Worm (Caenorhabditis elegans) whole organism, midembryonic: Measurements from ENCODE around the gene T25F10.3.

Source experiments
- T22C8.4 ChIP-seq: fragments of 200-800 bp; sonication (Bioruptor generic); IDR thresholded peaks from 2 replicates; pipeline ENCODE4 v1.3.6; 2022; ENCODE audit warnings: missing genetic modification characterization, missing compliant biosample characterization
- cog-1 ChIP-seq: sonication (generic microtip); optimal IDR thresholded peaks from 2 replicates; lab custom pipeline; 2016; ENCODE audit warnings: missing genetic modification characterization, missing compliant biosample characterization
- flt-1 ChIP-seq: fragments of 200-800 bp; sonication (Bioruptor generic); IDR thresholded peaks from 2 replicates; pipeline ENCODE4 v1.3.6; 2022; ENCODE audit warnings: missing genetic modification characterization, missing compliant biosample characterization
- klf-2 ChIP-seq: fragments of 200-800 bp; sonication (Bioruptor generic); conservative IDR thresholded peaks from 2 replicates; pipeline ENCODE4 v1.3.6; 2022; ENCODE audit warnings: missing genetic modification reagents, missing genetic modification characterization, missing compliant biosample characterization
- med-1 ChIP-seq: sonication (generic microtip); optimal IDR thresholded peaks from 2 replicates; lab custom pipeline; 2017; ENCODE audit warnings: missing genetic modification characterization, mild to moderate bottlenecking, missing compliant biosample characterization, antibody characterized with exemption, missing genetic modification reagents; ENCODE audit not compliant: insufficient read depth
- ref-1 ChIP-seq: fragments of 200-800 bp; sonication (Bioruptor generic); conservative IDR thresholded peaks from 2 replicates; pipeline ENCODE4 v1.3.6; 2022; ENCODE audit warnings: missing genetic modification reagents, missing genetic modification characterization, missing compliant biosample characterization
- tab-1 ChIP-seq: fragments of 200-800 bp; sonication (Bioruptor generic); IDR thresholded peaks from 2 replicates; pipeline ENCODE4 v1.3.6; 2022; ENCODE audit warnings: missing genetic modification characterization, missing compliant biosample characterization
- ztf-23 ChIP-seq: fragments of 200-800 bp; sonication (Bioruptor generic); IDR thresholded peaks from 2 replicates; pipeline ENCODE4 v1.3.6; 2022; ENCODE audit warnings: missing genetic modification reagents, missing genetic modification characterization, missing compliant biosample characterization
- ztf-29 ChIP-seq: fragments of 200-800 bp; sonication (Bioruptor generic); IDR thresholded peaks from 2 replicates; pipeline ENCODE4 v1.3.6; 2022; ENCODE audit warnings: missing genetic modification reagents, missing genetic modification characterization, missing compliant biosample characterization

T25F10.3 gene

ce11 chrV:6710462-6710861, 34.4 kb upstream of the T25F10.3 start, which contains the start of gene sna-1:
Gene sna-1, minus strand, starts transcription at chrV:6710679.
- no peak for TF ChIP-seq flt-1 (GFP tag; lab: Robert Waterston, UW)
- no peak for TF ChIP-seq ztf-29 (GFP tag; lab: Robert Waterston, UW)
- TF ChIP-seq T22C8.4 (GFP tag; lab: Robert Waterston, UW), result no peak
- no peak for TF ChIP-seq tab-1 (GFP tag; lab: Robert Waterston, UW)
- no peak for TF ChIP-seq ztf-23
- no peak for TF ChIP-seq ref-1 (GFP tag; lab: Robert Waterston, UW)
- no peak for TF ChIP-seq cog-1 (tag; lab: Kevin White, UChicago)
- no peak for TF ChIP-seq med-1 (GFP tag; lab: Kevin White, UChicago)
- no peak for TF ChIP-seq klf-2 (GFP tag; lab: Robert Waterston, UW)

ce11 chrV:6718232-6718631, 26.6 kb upstream of the T25F10.3 start, which contains the start of gene srg-30:
Gene srg-30, minus strand, starts transcription at chrV:6718332.
- TF ChIP-seq ztf-23 (no peak), cog-1 (tag; lab: Kevin White, UChicago) (no peak), tab-1 (GFP tag; lab: Robert Waterston, UW) (no peak), T22C8.4 (GFP tag; lab: Robert Waterston, UW) (no peak), med-1 (GFP tag; lab: Kevin White, UChicago) (no peak), ref-1 (GFP tag; lab: Robert Waterston, UW) (no peak), flt-1 (GFP tag; lab: Robert Waterston, UW) (no peak), klf-2 (GFP tag; lab: Robert Waterston, UW) (no peak), ztf-29 (GFP tag; lab: Robert Waterston, UW) (no peak)

ce11 chrV:6722378-6722777, 22.5 kb upstream of the T25F10.3 start, which contains the start of gene ZC487.2:
Gene ZC487.2, minus strand, starts transcription at chrV:6722478.
- TF ChIP-seq cog-1 (tag; lab: Kevin White, UChicago) (no peak), med-1 (GFP tag; lab: Kevin White, UChicago) (no peak), tab-1 (GFP tag; lab: Robert Waterston, UW) (no peak), flt-1 (GFP tag; lab: Robert Waterston, UW) (no peak), T22C8.4 (GFP tag; lab: Robert Waterston, UW) (no peak), ztf-23 (no peak), ztf-29 (GFP tag; lab: Robert Waterston, UW) (no peak), ref-1 (GFP tag; lab: Robert Waterston, UW) (no peak), klf-2 (GFP tag; lab: Robert Waterston, UW) (no peak)

- no peak for TF ChIP-seq ref-1 (GFP tag; lab: Robert Waterston, UW)
- no peak for TF ChIP-seq ztf-23
- TF ChIP-seq klf-2 (GFP tag; lab: Robert Waterston, UW), result no peak
- TF ChIP-seq T22C8.4 (GFP tag; lab: Robert Waterston, UW), result no peak
- no peak for TF ChIP-seq med-1 (GFP tag; lab: Kevin White, UChicago)
- TF ChIP-seq flt-1 (GFP tag; lab: Robert Waterston, UW), result no peak
- TF ChIP-seq tab-1 (GFP tag; lab: Robert Waterston, UW), result no peak
- TF ChIP-seq ztf-29 (GFP tag; lab: Robert Waterston, UW), result no peak
- TF ChIP-seq cog-1 (tag; lab: Kevin White, UChicago), result no peak
These were observed 18.6 kb upstream of the T25F10.3 start for ce11 chrV:6726279-6726678.

ce11 chrV:6727222-6727621, 17.7 kb upstream of the T25F10.3 start, which contains the start of gene ZC487.1:
Gene ZC487.1, plus strand, starts transcription at chrV:6727522.
- TF ChIP-seq klf-2 (GFP tag; lab: Robert Waterston, UW), result no peak
- TF ChIP-seq tab-1 (GFP tag; lab: Robert Waterston, UW), result no peak
- no peak for TF ChIP-seq ref-1 (GFP tag; lab: Robert Waterston, UW)
- no peak for TF ChIP-seq ztf-29 (GFP tag; lab: Robert Waterston, UW)
- no peak for TF ChIP-seq flt-1 (GFP tag; lab: Robert Waterston, UW)
- TF ChIP-seq cog-1 (tag; lab: Kevin White, UChicago), result no peak
- no peak for TF ChIP-seq ztf-23
- no peak for TF ChIP-seq T22C8.4 (GFP tag; lab: Robert Waterston, UW)
- no peak for TF ChIP-seq med-1 (GFP tag; lab: Kevin White, UChicago)

ce11 chrV:6731594-6731993, 13.3 kb upstream of the T25F10.3 start, which contains the start of gene grl-9:
Gene grl-9, minus strand, starts transcription at chrV:6731694.
- TF ChIP-seq flt-1 (GFP tag; lab: Robert Waterston, UW) (no peak), ztf-23 (no peak), tab-1 (GFP tag; lab: Robert Waterston, UW) (no peak), ztf-29 (GFP tag; lab: Robert Waterston, UW) (no peak), cog-1 (tag; lab: Kevin White, UChicago) (no peak), med-1 (GFP tag; lab: Kevin White, UChicago) (no peak), ref-1 (GFP tag; lab: Robert Waterston, UW) (no peak), klf-2 (GFP tag; lab: Robert Waterston, UW) (no peak), T22C8.4 (GFP tag; lab: Robert Waterston, UW) (no peak)

ce11 chrV:6732995-6733394, 11.9 kb upstream of the T25F10.3 start, which contains the start of gene grl-8:
Gene grl-8, minus strand, starts transcription at chrV:6733095.
- TF ChIP-seq cog-1 (tag; lab: Kevin White, UChicago), result no peak
- no peak for TF ChIP-seq med-1 (GFP tag; lab: Kevin White, UChicago)
- no peak for TF ChIP-seq flt-1 (GFP tag; lab: Robert Waterston, UW)
- no peak for TF ChIP-seq klf-2 (GFP tag; lab: Robert Waterston, UW)
- TF ChIP-seq tab-1 (GFP tag; lab: Robert Waterston, UW), result no peak
- no peak for TF ChIP-seq ztf-29 (GFP tag; lab: Robert Waterston, UW)
- no peak for TF ChIP-seq ref-1 (GFP tag; lab: Robert Waterston, UW)
- no peak for TF ChIP-seq T22C8.4 (GFP tag; lab: Robert Waterston, UW)
- no peak for TF ChIP-seq ztf-23

ce11 chrV:6736108-6736507, 8.8 kb upstream of the T25F10.3 start:
- no peak for TF ChIP-seq klf-2 (GFP tag; lab: Robert Waterston, UW)
- no peak for TF ChIP-seq med-1 (GFP tag; lab: Kevin White, UChicago)
- TF ChIP-seq tab-1 (GFP tag; lab: Robert Waterston, UW), result no peak
- no peak for TF ChIP-seq flt-1 (GFP tag; lab: Robert Waterston, UW)
- TF ChIP-seq ztf-23, result no peak

- no peak for TF ChIP-seq ztf-29 (GFP tag; lab: Robert Waterston, UW)
- no peak for TF ChIP-seq ztf-23
- TF ChIP-seq flt-1 (GFP tag; lab: Robert Waterston, UW), result no peak
These were observed 8.0 kb upstream of the T25F10.3 start for ce11 chrV:6736877-6737276.
